Worm (Caenorhabditis elegans) whole organism, L4 larva: ENCODE data around the gene M04G7.2.

Source experiments
- aha-1 ChIP-seq: fragments of 150-350 bp; peaks from one replicate; lab custom pipeline; 2014; ENCODE audit warnings: missing biosample characterization, missing genetic modification characterization
- ceh-62 ChIP-seq: sonication (generic microtip); optimal IDR thresholded peaks from 2 replicates; lab custom pipeline; 2017; ENCODE audit warnings: missing biosample characterization, missing genetic modification characterization
- fkh-10 ChIP-seq: fragments of 150-350 bp; optimal IDR thresholded peaks from 2 replicates; lab custom pipeline; 2014; ENCODE audit warnings: missing biosample characterization, missing genetic modification reagents, missing genetic modification characterization
- gei-8 ChIP-seq: fragments of 200-800 bp; sonication (Bioruptor generic); optimal IDR thresholded peaks from 2 replicates; lab custom pipeline; 2018; ENCODE audit warnings: mild to moderate bottlenecking, missing genetic modification characterization, missing compliant biosample characterization
- hmg-1.1 ChIP-seq: fragments of 200-800 bp; sonication (Bioruptor generic); IDR thresholded peaks from 2 replicates; pipeline ENCODE4 v1.3.6; 2022; ENCODE audit warnings: missing genetic modification reagents, missing genetic modification characterization, missing compliant biosample characterization
- jun-1 ChIP-seq: fragments of 150-350 bp; optimal IDR thresholded peaks from 2 replicates; lab custom pipeline; 2014; ENCODE audit warnings: missing biosample characterization, missing genetic modification reagents, missing genetic modification characterization
- mep-1 ChIP-seq: fragments of 150-350 bp; sonication (generic microtip); optimal IDR thresholded peaks from 3 replicates; lab custom pipeline; 2014; ENCODE audit warnings: missing biosample characterization, missing genetic modification characterization
- nhr-11 ChIP-seq: fragments of 150-350 bp; optimal IDR thresholded peaks from 2 replicates; lab custom pipeline; 2014; ENCODE audit warnings: missing biosample characterization, missing genetic modification characterization
- pqm-1 ChIP-seq: sonication (generic microtip); optimal IDR thresholded peaks from 2 replicates; lab custom pipeline; 2017; ENCODE audit warnings: missing biosample characterization, missing genetic modification characterization
- unc-39 ChIP-seq: sonication (generic microtip); optimal IDR thresholded peaks from 2 replicates; lab custom pipeline; 2017; ENCODE audit warnings: missing biosample characterization, missing genetic modification characterization
- zfp-3 ChIP-seq: fragments of 200-800 bp; sonication (Bioruptor generic); conservative IDR thresholded peaks from 2 replicates; pipeline ENCODE4 v1.3.6; 2022; ENCODE audit warnings: missing genetic modification reagents, missing genetic modification characterization, missing compliant biosample characterization

DNA sequence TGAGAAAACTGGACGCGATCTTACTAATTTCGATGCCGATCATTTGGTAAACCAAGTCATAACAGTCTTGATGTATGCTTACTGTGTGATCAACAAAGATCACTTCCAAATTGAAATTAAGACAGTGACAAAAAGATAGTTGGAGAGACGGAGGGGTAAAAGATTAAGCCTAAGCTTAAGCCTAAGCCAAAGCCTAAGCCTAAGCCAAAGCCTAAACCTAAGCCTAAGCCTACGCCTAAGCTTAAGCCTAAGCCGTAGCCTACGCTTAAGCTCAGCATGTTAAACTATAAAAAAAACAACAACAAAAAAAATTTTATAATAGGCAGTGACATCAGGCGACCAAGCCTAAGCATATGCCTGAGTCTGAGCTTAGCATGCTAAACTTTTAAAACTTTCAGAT, 36.3 kb upstream of the M04G7.2 start:
- TF ChIP-seq unc-39, result no peak
- no peak for TF ChIP-seq fkh-10 (GFP tag; lab: Kevin White, UChicago)
- TF ChIP-seq mep-1 (tag; lab: Kevin White, UChicago), result no peak
- TF ChIP-seq jun-1 (tag; lab: Kevin White, UChicago), result no peak
- no peak for TF ChIP-seq ceh-62 (tag; lab: Kevin White, UChicago)
- no peak for TF ChIP-seq pqm-1 (tag; lab: Kevin White, UChicago)
- no peak for TF ChIP-seq hmg-1.1 (GFP tag; lab: Robert Waterston, UW)
- no peak for TF ChIP-seq nhr-11 (tag; lab: Kevin White, UChicago)
- TF ChIP-seq aha-1 (tag; lab: Kevin White, UChicago), result no peak
- TF ChIP-seq gei-8 (GFP tag; lab: Kevin White, UChicago), result no peak
- no peak for TF ChIP-seq zfp-3 (GFP tag; lab: Robert Waterston, UW)
